Worm (Caenorhabditis elegans) whole organism, young adult: ENCODE data around the gene C09B8.3.

ENCODE experiments used
- B0261.1 ChIP-seq: sonication (generic microtip); optimal IDR thresholded peaks from 2 replicates; lab custom pipeline; 2016; ENCODE audit warnings: mild to moderate bottlenecking, missing genetic modification characterization, moderate library complexity, missing compliant biosample characterization
- athp-1 ChIP-seq: sonication (generic microtip); optimal IDR thresholded peaks from 2 replicates; lab custom pipeline; 2017; ENCODE audit warnings: mild to moderate bottlenecking, missing genetic modification characterization, missing compliant biosample characterization
- chd-7 ChIP-seq: sonication (generic microtip); optimal IDR thresholded peaks from 2 replicates; lab custom pipeline; 2016; ENCODE audit warnings: mild to moderate bottlenecking, missing genetic modification characterization, moderate library complexity, missing compliant biosample characterization
- dpl-1 ChIP-seq: fragments of 150-350 bp; optimal IDR thresholded peaks from 2 replicates; lab custom pipeline; 2014; ENCODE audit warnings: missing biosample characterization, missing genetic modification reagents, missing genetic modification characterization
- hsf-1 ChIP-seq: fragments of 200-800 bp; sonication (Bioruptor generic); IDR thresholded peaks from 2 replicates; pipeline ENCODE4 v1.3.6; 2022; ENCODE audit warnings: missing genetic modification reagents, missing genetic modification characterization, missing compliant biosample characterization
- let-526 ChIP-seq: fragments of 200-800 bp; sonication (Bioruptor generic); IDR thresholded peaks from 2 replicates; pipeline ENCODE4 v1.3.6; 2022; ENCODE audit warnings: missing genetic modification reagents, missing genetic modification characterization, missing compliant biosample characterization
- mes-4 ChIP-seq: sonication (generic microtip); optimal IDR thresholded peaks from 2 replicates; lab custom pipeline; 2016; ENCODE audit warnings: missing genotype, missing genetic modification characterization, missing compliant biosample characterization
- pbrm-1 ChIP-seq: fragments of 200-800 bp; sonication (Bioruptor generic); IDR thresholded peaks from 2 replicates; pipeline ENCODE4 v1.3.6; 2022; ENCODE audit warnings: missing genetic modification reagents, missing genetic modification characterization, missing compliant biosample characterization
- pha-4 ChIP-seq: fragments of 150-350 bp; sonication (generic microtip); optimal IDR thresholded peaks from 2 replicates; lab custom pipeline; 2014; ENCODE audit warnings: missing biosample characterization, missing genetic modification reagents, missing genetic modification characterization
- sea-2 ChIP-seq: fragments of 200-800 bp; sonication (Bioruptor generic); IDR thresholded peaks from 2 replicates; pipeline ENCODE4 v1.3.6; 2022; ENCODE audit warnings: missing genetic modification characterization, missing compliant biosample characterization
- snpc-1.3 ChIP-seq: sonication (generic microtip); optimal IDR thresholded peaks from 2 replicates; lab custom pipeline; 2017; ENCODE audit warnings: missing genetic modification characterization, mild to moderate bottlenecking, missing compliant biosample characterization, antibody characterized with exemption, moderate library complexity, missing genotype, missing genetic modification reagents; ENCODE audit not compliant: insufficient read depth
- snpc-4 ChIP-seq, 5 experiments: fragments of 150-350 bp in 1 of 5; sonication (generic microtip) in 4 of 5; optimal IDR thresholded peaks; 2 replicates each; lab custom pipeline; 2014 to 2018; ENCODE audit warnings: missing genetic modification characterization in 5 of 5, missing biosample characterization in 3 of 5, antibody characterized with exemption in 2 of 5, mild to moderate bottlenecking in 2 of 5, missing compliant biosample characterization in 2 of 5, missing genotype in 2 of 5, moderate library complexity in 2 of 5, missing genetic modification reagents in 1 of 5
- ztf-28 ChIP-seq: fragments of 200-800 bp; sonication (Bioruptor generic); IDR thresholded peaks from 2 replicates; pipeline ENCODE4 v1.3.6; 2022; ENCODE audit warnings: missing genetic modification reagents, missing genetic modification characterization, missing compliant biosample characterization

ce11 chrX:6031169-6031568 is 20.7 kb upstream of the C09B8.3 start, which contains the start of gene ipp-5:
- no peak for TF ChIP-seq mes-4 (tag; lab: Kevin White, UChicago)
- TF ChIP-seq sea-2 (GFP tag; lab: Robert Waterston, UW), result no peak
- TF ChIP-seq dpl-1, result no peak
- TF ChIP-seq snpc-1.3, result no peak
- TF ChIP-seq snpc-4 (GFP tag; optimal IDR thresholded peaks at IDR 0.05; lab: Kevin White, UChicago), result no peak
- TF ChIP-seq snpc-4 (tag; optimal IDR thresholded peaks at IDR 0.05; lab: Kevin White, UChicago), result no peak
- TF ChIP-seq chd-7, result no peak
- no peak for TF ChIP-seq B0261.1 (tag; lab: Kevin White, UChicago)
- TF ChIP-seq pbrm-1 (GFP tag; lab: Robert Waterston, UW), result no peak
- no peak for TF ChIP-seq pha-4 (tag; lab: Kevin White, UChicago)
- TF ChIP-seq athp-1 (tag; lab: Kevin White, UChicago), result no peak
- TF ChIP-seq ztf-28, result no peak
- no peak for TF ChIP-seq hsf-1 (GFP tag; lab: Robert Waterston, UW)
- TF ChIP-seq let-526, result no peak
